Fruit fly (Drosophila melanogaster) whole organism: ENCODE measurements around the gene cold.

Experiments used
- Dll ChIP-seq: fragments of >200 bp; optimal IDR thresholded peaks from 2 replicates; lab custom pipeline; 2017
- psq ChIP-seq: fragments of >200 bp; optimal IDR thresholded peaks from 2 replicates; lab custom pipeline; 2017
- usp ChIP-seq: fragments of >200 bp; optimal IDR thresholded peaks from 2 replicates; lab custom pipeline; 2017; ENCODE audit warnings: missing biosample characterization, missing genetic modification characterization, mixed read lengths

DNA sequence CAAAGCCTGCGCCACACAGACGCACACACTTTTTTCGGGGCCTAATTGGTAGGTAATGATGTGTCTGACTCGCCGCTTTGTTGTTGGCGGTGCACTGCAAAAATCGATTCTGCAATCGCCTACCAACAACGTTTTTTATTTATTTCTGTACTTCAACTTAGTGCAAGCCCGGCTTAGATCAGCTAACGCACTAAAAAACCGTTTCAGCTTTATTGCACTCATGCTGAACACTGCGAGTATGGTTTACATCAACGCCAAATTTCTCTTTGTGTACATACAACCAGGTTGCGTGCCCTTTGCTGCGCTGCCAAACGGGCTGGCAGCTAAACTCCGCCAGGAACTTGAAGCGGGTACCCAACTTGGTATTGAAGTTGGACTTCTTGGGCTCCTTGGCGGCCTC lies 43.8 kb upstream of the cold start:
- TF ChIP-seq Dll (lab: Kevin White, UChicago) (peak; percentile 13), psq (lab: Kevin White, UChicago) (no peak), usp (no peak)
